Worm (Caenorhabditis elegans): Measurements from ENCODE around the gene rpl-6.
A peak's percentile ranks its signal among the peaks of the same experiment; 100 is the strongest.

Gene rpl-6

ce11 chrIII:7209721-7210120 is 1.5 kb downstream of the rpl-6 start, which contains the start of gene R151.2 (continued):
- TF ChIP-seq F44E2.7 (GFP tag; IDR thresholded peaks at IDR 0.05) (0 out of 2 replicates have a peak, but pooled peaks have one; percentile 9), F10B5.3 (tag; optimal IDR thresholded peaks at IDR 0.05) (no peak), cey-2 (tag; optimal IDR thresholded peaks at IDR 0.05; ENCODE audit: borderline replicate concordance, insufficient read depth) (no peak), dpl-1 (GFP tag; optimal IDR thresholded peaks at IDR 0.05) (no peak), Y48G9A.11 (GFP tag; IDR thresholded peaks at IDR 0.05) (peak; percentile 38; the same call in 1 of the 2 replicates), ceh-20 (GFP tag; IDR thresholded peaks at IDR 0.05) (no peak), rbr-2 (tag; optimal IDR thresholded peaks at IDR 0.05) (no peak), ztf-7 (tag; optimal IDR thresholded peaks at IDR 0.05) (no peak), lin-29 (GFP tag; IDR thresholded peaks at IDR 0.05) (no peak), F49E8.2 (tag; optimal IDR thresholded peaks at IDR 0.05; ENCODE audit: borderline replicate concordance) (peak; percentile 62), nhr-10 (tag; optimal IDR thresholded peaks at IDR 0.05) (no peak), attf-4 (tag; optimal IDR thresholded peaks at IDR 0.05) (no peak), spr-1 (tag; optimal IDR thresholded peaks at IDR 0.05) (no peak), jun-1 (tag; optimal IDR thresholded peaks at IDR 0.05) (no peak)

ce11 chrIII:7210486-7210885 is 2.2 kb downstream of the rpl-6 start:
- TF ChIP-seq snpc-4 (tag; optimal IDR thresholded peaks at IDR 0.05), result no peak
- peak in 1 of 2 experiments; percentile 76 for TF ChIP-seq unc-62 (GFP tag; optimal IDR thresholded peaks at IDR 0.05 in 1 of 2)
- TF ChIP-seq unc-62 (tag; optimal IDR thresholded peaks at IDR 0.05), result no peak
- peak; percentile 90 for TF ChIP-seq aha-1 (tag)
- no peak for TF ChIP-seq hlh-11 (tag; optimal IDR thresholded peaks at IDR 0.05)
- peak; percentile 35 for TF ChIP-seq mes-2 (tag; optimal IDR thresholded peaks at IDR 0.05; ENCODE audit: poor library complexity, severe bottlenecking)

- TF ChIP-seq hlh-11 (tag; optimal IDR thresholded peaks at IDR 0.05) (peak; percentile 31), nhr-28 (tag; optimal IDR thresholded peaks at IDR 0.05) (peak; percentile 36), dmd-6 (GFP tag; IDR thresholded peaks at IDR 0.05) (peak; percentile 28; the same call in 1 of the 2 replicates), mdt-29 (GFP tag; IDR thresholded peaks at IDR 0.05) (no peak), F10B5.3 (tag; optimal IDR thresholded peaks at IDR 0.05) (no peak), ces-1 (GFP tag; optimal IDR thresholded peaks at IDR 0.05) (no peak), F49E8.2 (tag; optimal IDR thresholded peaks at IDR 0.05; ENCODE audit: borderline replicate concordance) (no peak), tra-1 (GFP tag; IDR thresholded peaks at IDR 0.05) (no peak), ztf-7 (tag; optimal IDR thresholded peaks at IDR 0.05) (no peak), daf-19 (GFP tag; conservative IDR thresholded peaks at IDR 0.05) (no peak), zip-11 (GFP tag; IDR thresholded peaks at IDR 0.05) (no peak), spr-3 (GFP tag; optimal IDR thresholded peaks at IDR 0.05) (no peak), nhr-76 (tag; optimal IDR thresholded peaks at IDR 0.05) (no peak), dmd-9 (GFP tag; IDR thresholded peaks at IDR 0.05) (no peak), tag-97 (GFP tag; IDR thresholded peaks at IDR 0.05) (no peak), daf-16 (GFP tag; optimal IDR thresholded peaks at IDR 0.05) (no peak), daf-16 (tag; optimal IDR thresholded peaks at IDR 0.05) (peak; percentile 29), nhr-11 (tag; optimal IDR thresholded peaks at IDR 0.05) (no peak), snpc-1.2 (GFP tag; IDR thresholded peaks at IDR 0.05) (no peak), pqm-1 (tag; optimal IDR thresholded peaks at IDR 0.05) (peak; percentile 55), unc-62 (GFP tag; optimal IDR thresholded peaks at IDR 0.05 in 1 of 2) (peak in 1 of 2 experiments; percentile 61), unc-62 (tag; optimal IDR thresholded peaks at IDR 0.05) (no peak), mdl-1 (tag; optimal IDR thresholded peaks at IDR 0.05) (no peak), aha-1 (tag) (no peak), aly-2 (tag; optimal IDR thresholded peaks at IDR 0.05) (no peak)
These were observed 3.8 kb downstream of the rpl-6 start for ce11 chrIII:7212028-7212427.

- TF ChIP-seq unc-62 (GFP tag; optimal IDR thresholded peaks at IDR 0.05 in 1 of 2), result peak in 1 of 2 experiments; percentile 54
- no peak for TF ChIP-seq unc-62 (tag; optimal IDR thresholded peaks at IDR 0.05)
- TF ChIP-seq mxl-2 (GFP tag; conservative IDR thresholded peaks at IDR 0.05), result no peak
These were observed 7.3 kb downstream of the rpl-6 start for ce11 chrIII:7215532-7215931.
